Worm (Caenorhabditis elegans) whole organism, L4/young adult: ENCODE measurements around the gene F08D12.2.

ENCODE experiments used
- W03F9.2 ChIP-seq: fragments of 150-350 bp; optimal IDR thresholded peaks from 2 replicates; lab custom pipeline; 2014; ENCODE audit warnings: missing biosample characterization, missing genetic modification characterization
- dao-5 ChIP-seq: sonication (generic microtip); optimal IDR thresholded peaks from 2 replicates; lab custom pipeline; 2016; ENCODE audit warnings: missing genotype, missing genetic modification characterization, moderate library complexity, missing compliant biosample characterization
- him-1 ChIP-seq: sonication (generic microtip); optimal IDR thresholded peaks from 2 replicates; lab custom pipeline; 2016; ENCODE audit warnings: missing genotype, missing genetic modification reagents, missing genetic modification characterization, missing compliant biosample characterization

DNA sequence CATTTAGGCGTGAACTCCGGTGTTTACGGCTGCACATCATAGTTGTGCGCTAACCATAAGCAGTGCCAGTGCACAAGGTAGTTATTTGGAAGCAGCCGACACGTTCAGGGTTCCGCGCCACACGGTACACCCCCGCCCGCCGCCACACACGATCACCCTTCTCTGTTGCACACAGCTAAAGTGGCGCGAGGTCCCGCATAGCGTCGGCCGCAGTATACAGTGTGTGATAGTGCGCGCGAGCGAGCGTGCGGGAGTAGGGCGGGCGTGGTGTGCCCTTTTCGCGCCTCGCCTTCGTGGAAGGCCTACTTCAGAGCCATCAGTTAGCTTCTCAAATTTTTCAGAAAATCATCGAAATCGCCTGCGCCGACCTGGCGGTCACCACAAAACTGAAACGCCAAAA lies 44.5 kb upstream of the F08D12.2 start:
- TF ChIP-seq him-1 (tag; lab: Kevin White, UChicago), result no peak
- no peak for TF ChIP-seq dao-5 (tag; lab: Kevin White, UChicago)
- TF ChIP-seq W03F9.2 (tag; lab: Kevin White, UChicago), result no peak
